Worm (Caenorhabditis elegans): ENCODE results near the gene T05A10.6.

The T05A10.6 gene

ce11 chrX:10766123-10766622 lies 28.4 kb downstream of the T05A10.6 start (continued):
- peak; percentile 100 for TF ChIP-seq unc-42 (tag; optimal IDR thresholded peaks at IDR 0.05)
- no peak for TF ChIP-seq mec-3 (tag; optimal IDR thresholded peaks at IDR 0.05; ENCODE audit: borderline replicate concordance)
- TF ChIP-seq lin-11 (tag; optimal IDR thresholded peaks at IDR 0.05), result no peak
- TF ChIP-seq unc-3 (GFP tag; conservative IDR thresholded peaks at IDR 0.05), result no peak
- TF ChIP-seq unc-3 (tag; optimal IDR thresholded peaks at IDR 0.05), result peak; percentile 57
- TF ChIP-seq ceh-24 (tag; optimal IDR thresholded peaks at IDR 0.05), result no peak
- no peak for TF ChIP-seq T23F11.4 (GFP tag; optimal IDR thresholded peaks at IDR 0.05)
- peak; percentile 95 for TF ChIP-seq F13H6.1 (tag; optimal IDR thresholded peaks at IDR 0.05)
- TF ChIP-seq unc-55 (GFP tag; optimal IDR thresholded peaks at IDR 0.05), result peak; percentile 100
- TF ChIP-seq lim-6 (tag; optimal IDR thresholded peaks at IDR 0.05), result peak; percentile 38
- TF ChIP-seq fax-1 (tag; optimal IDR thresholded peaks at IDR 0.05), result peak; percentile 55
- TF ChIP-seq hlh-8 (tag; optimal IDR thresholded peaks at IDR 0.05), result peak; percentile 79
- TF ChIP-seq C08G9.2 (tag; optimal IDR thresholded peaks at IDR 0.05), result peak; percentile 79
- TF ChIP-seq dve-1 (tag; optimal IDR thresholded peaks at IDR 0.05), result peak; percentile 77
- TF ChIP-seq eyg-1 (tag; optimal IDR thresholded peaks at IDR 0.05), result peak; percentile 76
- no peak for TF ChIP-seq fkh-10 (GFP tag; optimal IDR thresholded peaks at IDR 0.05)
- TF ChIP-seq unc-86 (tag; optimal IDR thresholded peaks at IDR 0.05), result peak; percentile 25
- no peak for TF ChIP-seq ahr-1 (tag; optimal IDR thresholded peaks at IDR 0.05)
- TF ChIP-seq pha-2 (tag; optimal IDR thresholded peaks at IDR 0.05), result peak; percentile 38
- peak; percentile 94 for TF ChIP-seq tbx-2 (tag; optimal IDR thresholded peaks at IDR 0.05)
- no peak for TF ChIP-seq nhr-232 (tag; optimal IDR thresholded peaks at IDR 0.05)
- TF ChIP-seq sdc-2 (tag; optimal IDR thresholded peaks at IDR 0.05), result peak; percentile 85
- TF ChIP-seq hlh-6 (tag; optimal IDR thresholded peaks at IDR 0.05), result peak; percentile 26
- TF ChIP-seq hlh-30 (tag; optimal IDR thresholded peaks at IDR 0.05; ENCODE audit: insufficient read depth), result peak; percentile 92
- peak; percentile 81 for TF ChIP-seq ceh-19 (GFP tag; optimal IDR thresholded peaks at IDR 0.05)

ce11 chrX:10763383-10763782 lies 31.2 kb downstream of the T05A10.6 start:
- TF ChIP-seq pat-9 (tag; optimal IDR thresholded peaks at IDR 0.05), result no peak
- TF ChIP-seq ceh-9 (tag; optimal IDR thresholded peaks at IDR 0.05), result no peak
- TF ChIP-seq C08G9.2 (tag; optimal IDR thresholded peaks at IDR 0.05), result no peak
- no peak for TF ChIP-seq mec-3 (tag; optimal IDR thresholded peaks at IDR 0.05; ENCODE audit: borderline replicate concordance)
- no peak for TF ChIP-seq sox-4 (tag; optimal IDR thresholded peaks at IDR 0.05)
- TF ChIP-seq hlh-30 (tag; optimal IDR thresholded peaks at IDR 0.05; ENCODE audit: insufficient read depth), result no peak
- no peak for TF ChIP-seq madf-2 (tag; optimal IDR thresholded peaks at IDR 0.05)
- TF ChIP-seq K02D7.2 (tag; optimal IDR thresholded peaks at IDR 0.05), result no peak
- TF ChIP-seq ttx-3 (tag; optimal IDR thresholded peaks at IDR 0.05), result no peak

- TF ChIP-seq pag-3 (tag; optimal IDR thresholded peaks at IDR 0.05; ENCODE audit: borderline replicate concordance), result no peak
- TF ChIP-seq ceh-2 (tag; optimal IDR thresholded peaks at IDR 0.05), result no peak
- TF ChIP-seq K09A11.1 (tag; optimal IDR thresholded peaks at IDR 0.05; ENCODE audit: insufficient read depth), result no peak
- no peak for TF ChIP-seq pax-1 (tag; optimal IDR thresholded peaks at IDR 0.05)
- no peak for TF ChIP-seq unc-86 (tag; optimal IDR thresholded peaks at IDR 0.05)
- no peak for TF ChIP-seq tbx-7 (tag; optimal IDR thresholded peaks at IDR 0.05)
- TF ChIP-seq ahr-1 (tag; optimal IDR thresholded peaks at IDR 0.05), result no peak
- no peak for TF ChIP-seq mec-3 (tag; optimal IDR thresholded peaks at IDR 0.05; ENCODE audit: borderline replicate concordance)
- TF ChIP-seq ceh-34 (tag; optimal IDR thresholded peaks at IDR 0.05), result no peak
- TF ChIP-seq K02D7.2 (tag; optimal IDR thresholded peaks at IDR 0.05), result no peak
- no peak for TF ChIP-seq hlh-6 (tag; optimal IDR thresholded peaks at IDR 0.05)
- no peak for TF ChIP-seq rnt-1 (tag; optimal IDR thresholded peaks at IDR 0.05)
- no peak for TF ChIP-seq ceh-31 (tag; optimal IDR thresholded peaks at IDR 0.05)
- TF ChIP-seq ceh-18 (tag; optimal IDR thresholded peaks at IDR 0.05), result no peak
- TF ChIP-seq dmd-4 (tag; optimal IDR thresholded peaks at IDR 0.05; ENCODE audit: borderline replicate concordance), result no peak
- TF ChIP-seq elt-4 (tag; optimal IDR thresholded peaks at IDR 0.05), result no peak
Observed at ce11 chrX:10760958-10761357, 33.6 kb downstream of the T05A10.6 start.

Data from whole organism, late embryonic.